Fruit fly (Drosophila melanogaster): ENCODE measurements around the gene CG18170.

Gene CG18170

DNA sequence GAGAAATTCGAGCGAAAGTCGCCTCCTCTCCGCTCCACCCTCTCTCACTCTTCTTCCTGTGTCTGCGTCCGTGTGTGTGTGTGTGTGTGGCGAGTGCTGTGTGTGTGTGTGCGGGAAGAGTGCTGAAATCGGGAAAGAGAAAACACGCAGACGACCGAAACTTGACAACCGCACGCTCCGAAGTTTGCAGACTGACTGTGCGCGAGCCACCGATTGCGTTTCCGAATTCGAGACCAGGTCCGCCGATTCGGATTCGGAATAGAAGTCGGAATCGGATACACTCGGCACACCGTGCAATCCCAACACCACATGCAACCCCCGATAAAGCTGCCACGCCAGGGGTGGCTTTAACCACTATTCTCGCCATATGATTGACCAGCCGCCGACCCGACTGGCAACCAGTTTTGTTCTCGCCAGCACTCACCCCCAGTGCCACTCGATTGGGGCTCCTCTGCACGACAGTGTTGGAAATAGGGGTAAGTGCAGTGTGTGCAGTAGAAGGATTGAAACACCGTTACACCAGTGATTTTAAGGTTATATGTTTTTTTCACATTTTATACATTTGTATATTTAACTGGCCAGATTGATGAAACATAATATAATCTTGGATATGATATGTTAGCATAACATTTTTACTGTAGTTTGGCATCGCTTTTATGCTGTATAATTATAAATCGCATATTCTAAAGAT, 25.6 kb downstream of the CG18170 start, which contains the start of gene CG13928 (continued):
- TF ChIP-seq tna (GFP tag; IDR thresholded peaks at IDR 0.05; ENCODE audit: partially characterized antibody) (no peak), caup (GFP tag; optimal IDR thresholded peaks at IDR 0.05; ENCODE audit: severe bottlenecking) (no peak), CG12104 (GFP tag; optimal IDR thresholded peaks at IDR 0.05) (no peak), CG9609 (GFP tag; optimal IDR thresholded peaks at IDR 0.05) (no peak), CG4617 (GFP tag; optimal IDR thresholded peaks at IDR 0.05; ENCODE audit: borderline replicate concordance) (no peak), maf-S (GFP tag; optimal IDR thresholded peaks at IDR 0.05) (no peak), Mes4 (GFP tag; optimal IDR thresholded peaks at IDR 0.05) (no peak), CkIIα-i1 (GFP tag; IDR thresholded peaks at IDR 0.05) (no peak), CG1832 (GFP tag; optimal IDR thresholded peaks at IDR 0.05) (no peak), CG3995 (GFP tag; optimal IDR thresholded peaks at IDR 0.05) (peak; percentile 60), Trl (optimal IDR thresholded peaks at IDR 0.05) (peak; percentile 24 to 53), Trl (GFP tag; optimal IDR thresholded peaks at IDR 0.05) (no peak), jigr1 (GFP tag; IDR thresholded peaks at IDR 0.05) (no peak), CG8944 (GFP tag; optimal IDR thresholded peaks at IDR 0.05) (no peak), CG12769 (tag; optimal IDR thresholded peaks at IDR 0.05) (no peak), chm (GFP tag; IDR thresholded peaks at IDR 0.05) (no peak), cato (GFP tag; optimal IDR thresholded peaks at IDR 0.05; ENCODE audit: borderline replicate concordance) (no peak), CG4328 (GFP tag; optimal IDR thresholded peaks at IDR 0.05) (no peak), slou (GFP tag; optimal IDR thresholded peaks at IDR 0.05) (no peak), Max (GFP tag; optimal IDR thresholded peaks at IDR 0.05) (no peak), CG5953 (GFP tag; IDR thresholded peaks at IDR 0.05) (no peak), mirr (GFP tag; optimal IDR thresholded peaks at IDR 0.05) (no peak), nom (GFP tag; optimal IDR thresholded peaks at IDR 0.05) (peak; percentile 23), h (optimal IDR thresholded peaks at IDR 0.05) (no peak), onecut (GFP tag; IDR thresholded peaks at IDR 0.05) (no peak), Dfd (GFP tag; optimal IDR thresholded peaks at IDR 0.05) (no peak), z (GFP tag; IDR thresholded peaks at IDR 0.05) (peak; percentile 60; the same call in 1 of the 3 replicates), CG11247 (GFP tag; IDR thresholded peaks at IDR 0.05) (no peak), kni (GFP tag; optimal IDR thresholded peaks at IDR 0.05) (no peak), pb (GFP tag; optimal IDR thresholded peaks at IDR 0.05) (no peak), CG17912 (GFP tag; optimal IDR thresholded peaks at IDR 0.05) (no peak), Hr39 (optimal IDR thresholded peaks at IDR 0.05) (no peak), dysf (GFP tag; IDR thresholded peaks at IDR 0.05) (no peak), Pdp1 (GFP tag; optimal IDR thresholded peaks at IDR 0.05) (no peak), Scr (GFP tag; IDR thresholded peaks at IDR 0.05; ENCODE audit: partially characterized antibody) (no peak), corto (GFP tag; optimal IDR thresholded peaks at IDR 0.05) (no peak), Atf6 (GFP tag; IDR thresholded peaks at IDR 0.05) (0 out of 2 replicates have a peak, but pooled peaks have one; percentile 5), CG34422 (GFP tag; IDR thresholded peaks at IDR 0.05) (no peak), CG2202 (tag; optimal IDR thresholded peaks at IDR 0.05) (no peak), Hand (GFP tag; optimal IDR thresholded peaks at IDR 0.05) (no peak), HmgZ (tag; optimal IDR thresholded peaks at IDR 0.05) (no peak), exex (tag; optimal IDR thresholded peaks at IDR 0.05) (no peak), tup (GFP tag; optimal IDR thresholded peaks at IDR 0.05) (no peak), dmrt99B (tag; optimal IDR thresholded peaks at IDR 0.05) (no peak), sqz (GFP tag; optimal IDR thresholded peaks at IDR 0.05) (no peak), CG4424 (GFP tag; optimal IDR thresholded peaks at IDR 0.05) (no peak), CG10431 (GFP tag; optimal IDR thresholded peaks at IDR 0.05) (no peak), cwo (GFP tag; optimal IDR thresholded peaks at IDR 0.05) (no peak), Deaf1 (tag; optimal IDR thresholded peaks at IDR 0.05) (peak; percentile 94), seq (GFP tag; IDR thresholded peaks at IDR 0.05) (peak; percentile 75; the same call in 1 of the 2 replicates), CG18599 (GFP tag; optimal IDR thresholded peaks at IDR 0.05) (peak; percentile 34)

Data from whole organism, embryonic.